Fruit fly (Drosophila melanogaster): ENCODE data around the gene CG31103.
A peak's percentile ranks its signal among the peaks of the same experiment; 100 is the strongest.

CG31103 gene

DNA sequence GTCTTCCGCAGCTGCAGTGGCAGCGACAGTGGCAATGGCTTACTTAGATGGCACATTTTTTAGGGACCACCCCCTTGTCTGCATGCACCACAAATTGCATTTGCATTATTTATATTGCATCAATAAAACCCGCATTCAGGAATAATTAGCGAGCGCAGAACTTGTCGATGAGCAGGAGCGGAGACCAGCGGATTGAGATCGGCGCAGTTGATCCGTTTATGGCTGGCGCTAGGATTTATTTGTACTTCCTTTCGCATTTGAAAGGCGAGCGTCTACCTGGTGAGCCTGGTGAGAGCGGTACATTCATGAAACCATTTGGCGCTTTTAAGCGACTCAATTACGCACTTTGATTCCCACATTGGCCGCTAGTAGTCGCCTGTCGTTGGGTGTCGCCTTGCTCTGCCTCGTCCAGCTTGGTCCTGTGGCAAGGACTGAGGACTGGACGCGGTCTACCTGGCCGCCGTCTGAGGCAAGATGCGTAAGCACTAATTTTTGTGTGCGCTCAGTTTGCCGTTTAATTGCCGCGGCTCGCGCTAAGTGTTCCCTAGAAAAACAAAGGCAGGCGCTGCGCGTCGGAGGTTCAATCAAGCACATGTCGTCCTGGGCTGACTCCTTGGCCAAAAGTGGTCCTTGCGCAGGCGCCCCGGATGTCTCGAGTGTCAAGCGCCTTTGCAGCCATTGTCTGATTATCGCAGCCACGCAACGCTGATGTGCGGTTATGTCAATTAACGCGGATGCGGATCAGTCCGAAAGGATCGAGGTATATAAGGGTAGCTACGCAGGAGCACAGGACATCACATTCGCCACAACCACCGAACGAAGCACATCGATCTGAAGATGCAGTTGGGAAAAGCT lies 24.2 kb upstream of the CG31103 start, which contains the start of gene CG13653:
Gene CG13653, plus strand, starts transcription at position 805 of the 855 bp plus-strand sequence.
- no peak for TF ChIP-seq EcR (GFP tag; optimal IDR thresholded peaks at IDR 0.05)
- no peak for TF ChIP-seq psq (optimal IDR thresholded peaks at IDR 0.05)
- TF ChIP-seq CG8478 (optimal IDR thresholded peaks at IDR 0.05): no peak
- no peak for TF ChIP-seq pan (optimal IDR thresholded peaks at IDR 0.05)
- no peak for TF ChIP-seq usp (GFP tag; optimal IDR thresholded peaks at IDR 0.05)
- no peak for TF ChIP-seq Dll (optimal IDR thresholded peaks at IDR 0.05)

DNA sequence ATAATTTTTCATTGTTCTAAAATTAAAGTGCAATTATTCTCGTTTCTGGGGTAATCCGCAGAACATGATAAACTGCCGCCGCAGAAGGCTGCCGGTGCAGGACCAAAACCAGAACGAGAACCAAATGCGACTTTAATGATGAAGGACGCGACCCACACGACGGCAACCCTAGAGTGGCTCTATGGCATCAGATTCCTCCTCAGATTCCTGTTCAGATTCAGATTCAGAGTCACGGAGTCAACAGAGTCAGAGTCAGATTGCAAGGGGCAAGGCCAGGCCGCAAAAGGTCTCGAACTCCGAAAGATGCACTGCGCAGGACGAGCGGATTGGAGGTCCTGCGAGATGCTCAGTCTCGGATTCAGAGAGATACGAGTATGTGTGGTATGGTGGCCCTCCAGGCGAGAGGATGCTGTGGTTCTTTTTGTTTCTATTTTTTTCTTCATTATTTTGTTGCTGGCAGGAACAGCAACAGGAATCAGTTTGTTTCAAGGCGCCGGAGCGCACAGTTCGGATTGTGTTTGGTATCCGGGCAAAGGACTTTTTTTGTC lies 19.7 kb upstream of the CG31103 start, which contains the start of gene CG13654:
Gene CG13654, plus strand, starts transcription at position 498 of the 548 bp plus-strand sequence.
- TF ChIP-seq EcR (GFP tag; optimal IDR thresholded peaks at IDR 0.05): no peak
- no peak for TF ChIP-seq CG8478 (optimal IDR thresholded peaks at IDR 0.05)
- no peak for TF ChIP-seq Dll (optimal IDR thresholded peaks at IDR 0.05)
- TF ChIP-seq psq (optimal IDR thresholded peaks at IDR 0.05): no peak
- TF ChIP-seq usp (GFP tag; optimal IDR thresholded peaks at IDR 0.05): no peak
- TF ChIP-seq pan (optimal IDR thresholded peaks at IDR 0.05): no peak

DNA sequence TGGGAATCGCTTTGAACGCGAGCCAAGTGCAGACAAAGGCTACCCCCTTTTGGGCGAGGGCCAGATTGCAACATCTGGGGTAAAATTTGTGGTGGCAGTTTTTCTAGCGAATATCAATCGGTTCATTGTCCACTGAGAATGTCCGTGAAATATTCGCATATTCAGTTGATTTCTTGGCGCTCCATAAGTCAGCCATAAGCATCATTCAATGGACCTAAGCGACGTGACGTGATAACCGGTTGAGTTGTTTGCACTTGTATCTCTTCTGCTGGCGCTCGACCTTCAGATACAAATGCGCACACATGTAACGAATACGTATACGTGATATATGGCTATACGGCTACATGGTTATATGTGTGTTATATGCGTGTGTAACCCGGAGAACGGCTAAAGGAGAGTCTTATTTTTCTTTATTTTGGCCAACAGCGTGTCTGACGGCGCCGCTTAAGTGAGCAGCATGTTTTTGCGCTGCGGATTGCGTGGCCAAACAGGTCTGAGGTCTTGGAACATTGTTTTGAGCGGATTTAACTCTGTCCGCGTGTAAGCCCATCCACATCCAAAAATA lies 13.6 kb upstream of the CG31103 start:
- no peak for TF ChIP-seq Dll (optimal IDR thresholded peaks at IDR 0.05)
- TF ChIP-seq usp (GFP tag; optimal IDR thresholded peaks at IDR 0.05): no peak
- TF ChIP-seq CG8478 (optimal IDR thresholded peaks at IDR 0.05): no peak
- TF ChIP-seq pan (optimal IDR thresholded peaks at IDR 0.05): no peak
- peak in 1 of 2 experiments; percentile 52 for TF ChIP-seq EcR (GFP tag; optimal IDR thresholded peaks at IDR 0.05)
- TF ChIP-seq psq (optimal IDR thresholded peaks at IDR 0.05): no peak

DNA sequence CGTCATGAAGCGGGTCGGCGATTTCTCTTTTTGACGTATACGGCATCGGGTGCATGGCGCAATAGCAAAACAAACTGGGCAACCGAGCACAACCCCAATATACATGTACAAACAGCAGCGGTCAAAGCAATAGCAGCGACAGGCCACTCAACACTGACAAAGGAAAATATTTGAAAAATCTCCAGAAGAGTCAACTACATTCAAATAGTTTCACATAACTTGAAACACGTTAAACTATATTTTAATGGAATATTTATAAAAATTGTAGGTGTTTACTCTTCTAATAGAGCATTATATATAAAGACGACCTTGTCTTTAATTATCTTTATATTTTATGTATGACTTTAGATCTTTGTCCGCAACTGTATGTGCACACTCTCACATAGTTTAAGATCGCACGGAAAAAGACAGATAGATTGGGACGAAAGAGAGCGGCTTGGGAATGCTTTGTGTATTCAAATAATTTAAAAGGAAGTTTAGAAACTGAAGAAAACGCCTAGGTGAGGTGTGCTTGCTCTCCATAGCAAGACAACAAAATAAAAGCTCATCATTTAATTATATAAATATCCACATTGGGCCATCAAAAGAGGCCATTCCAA lies 11.6 kb upstream of the CG31103 start:
- TF ChIP-seq pan (optimal IDR thresholded peaks at IDR 0.05): no peak
- no peak for TF ChIP-seq psq (optimal IDR thresholded peaks at IDR 0.05)
- no peak for TF ChIP-seq CG8478 (optimal IDR thresholded peaks at IDR 0.05)
- no peak for TF ChIP-seq EcR (GFP tag; optimal IDR thresholded peaks at IDR 0.05)
- TF ChIP-seq usp (GFP tag; optimal IDR thresholded peaks at IDR 0.05): no peak
- TF ChIP-seq Dll (optimal IDR thresholded peaks at IDR 0.05): no peak

DNA sequence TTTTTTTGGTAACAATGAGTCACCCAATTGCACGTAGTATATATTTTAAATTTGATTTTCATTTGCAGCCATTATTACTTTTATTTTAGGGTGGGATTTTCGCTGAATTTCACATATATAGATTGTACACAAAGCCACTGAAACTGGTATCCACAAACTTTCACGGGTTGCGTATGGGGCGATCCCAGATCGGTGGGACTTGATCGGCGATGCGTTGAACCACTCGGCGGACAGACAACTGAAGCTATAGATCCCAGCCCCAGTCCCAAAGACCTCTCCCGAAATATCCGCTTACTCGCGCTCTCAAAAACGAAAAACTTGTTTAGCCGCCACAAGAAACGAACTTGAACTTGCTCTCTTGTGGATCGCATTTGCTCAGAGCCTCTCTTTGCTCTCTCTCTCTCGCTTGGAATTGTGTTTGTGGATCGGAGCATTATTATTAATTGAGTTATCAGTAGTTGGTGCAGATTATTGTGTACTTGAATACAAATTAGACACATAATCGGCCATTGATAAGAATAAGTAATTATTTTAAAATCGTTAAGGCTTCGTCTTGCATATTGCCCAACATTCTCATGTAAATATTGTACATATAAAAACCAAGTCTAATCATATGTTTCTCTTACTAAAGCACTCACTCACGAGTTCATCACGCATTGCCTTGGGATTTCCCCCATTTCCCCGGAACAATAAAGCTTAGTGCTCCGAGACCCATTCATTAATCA lies 10.9 kb upstream of the CG31103 start, which contains the start of gene Cad96Ca:
Gene Cad96Ca, minus strand, starts transcription at position 242 of the 725 bp plus-strand sequence.
- TF ChIP-seq Dll (optimal IDR thresholded peaks at IDR 0.05): no peak

DNA sequence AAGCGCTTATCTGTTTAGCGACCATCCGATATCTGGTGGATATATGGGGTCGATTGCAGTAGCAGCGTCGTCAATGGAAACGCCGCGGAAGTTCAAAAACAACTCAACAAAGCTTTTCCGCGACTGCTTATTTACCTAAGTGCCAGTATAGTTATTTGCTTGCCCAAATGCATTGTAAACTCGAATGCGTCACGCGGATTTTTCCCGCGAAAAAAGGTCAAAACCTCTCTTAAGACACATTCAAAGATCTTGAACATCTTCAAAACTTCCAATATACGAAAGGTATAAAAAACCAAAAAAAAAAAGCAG lies 10.4 kb upstream of the CG31103 start:
- no peak for TF ChIP-seq usp (GFP tag; optimal IDR thresholded peaks at IDR 0.05)
- no peak for TF ChIP-seq EcR (GFP tag; optimal IDR thresholded peaks at IDR 0.05)
- TF ChIP-seq Dll (optimal IDR thresholded peaks at IDR 0.05): no peak
- no peak for TF ChIP-seq pan (optimal IDR thresholded peaks at IDR 0.05)
- no peak for TF ChIP-seq CG8478 (optimal IDR thresholded peaks at IDR 0.05)
- TF ChIP-seq psq (optimal IDR thresholded peaks at IDR 0.05): no peak

DNA sequence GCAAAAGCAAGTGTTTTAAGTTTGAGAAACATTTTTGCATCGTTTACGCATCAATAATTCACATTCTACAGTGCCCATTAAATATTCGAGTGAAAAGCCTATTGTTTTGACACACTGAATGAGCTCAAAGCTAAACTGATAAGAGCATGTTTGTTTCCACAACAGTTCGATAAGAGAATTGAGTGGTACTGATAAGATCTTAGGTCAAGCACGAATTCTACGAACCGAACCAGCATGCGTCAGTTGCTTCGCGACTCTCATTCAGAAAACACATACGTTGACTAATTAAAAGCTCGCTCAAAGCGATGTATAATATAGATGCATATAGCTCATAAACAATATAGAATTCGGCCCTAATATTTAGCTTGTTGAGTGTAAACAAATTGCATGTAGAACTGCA lies 9.9 kb upstream of the CG31103 start:
- TF ChIP-seq psq (optimal IDR thresholded peaks at IDR 0.05) (no peak), usp (GFP tag; optimal IDR thresholded peaks at IDR 0.05) (no peak), EcR (GFP tag; optimal IDR thresholded peaks at IDR 0.05) (no peak)

DNA sequence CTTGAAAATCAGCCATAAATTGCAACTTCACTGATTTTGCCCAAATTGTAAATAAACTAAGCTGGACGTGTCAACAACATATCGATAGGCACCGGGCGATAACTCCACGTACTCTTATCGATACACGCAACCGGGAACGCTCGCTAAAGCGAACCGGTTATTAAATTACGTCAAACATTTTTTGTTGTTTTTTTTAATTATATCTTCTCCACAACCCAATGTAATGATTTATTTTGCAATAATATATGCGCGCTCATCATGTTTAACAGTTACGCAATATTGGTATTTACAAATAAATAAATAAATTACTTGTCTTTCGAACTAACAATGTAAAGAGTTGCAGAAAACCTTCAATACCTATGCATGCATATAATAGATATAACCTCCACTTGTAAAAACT lies 4.0 kb upstream of the CG31103 start, which contains the start of gene Saysd1:
Gene Saysd1, minus strand, starts transcription at position 66 of the 400 bp plus-strand sequence.
- TF ChIP-seq CG8478 (optimal IDR thresholded peaks at IDR 0.05) (no peak), psq (optimal IDR thresholded peaks at IDR 0.05) (no peak), Dll (optimal IDR thresholded peaks at IDR 0.05) (no peak), pan (optimal IDR thresholded peaks at IDR 0.05) (no peak), EcR (GFP tag; optimal IDR thresholded peaks at IDR 0.05) (no peak), usp (GFP tag; optimal IDR thresholded peaks at IDR 0.05) (no peak)

DNA sequence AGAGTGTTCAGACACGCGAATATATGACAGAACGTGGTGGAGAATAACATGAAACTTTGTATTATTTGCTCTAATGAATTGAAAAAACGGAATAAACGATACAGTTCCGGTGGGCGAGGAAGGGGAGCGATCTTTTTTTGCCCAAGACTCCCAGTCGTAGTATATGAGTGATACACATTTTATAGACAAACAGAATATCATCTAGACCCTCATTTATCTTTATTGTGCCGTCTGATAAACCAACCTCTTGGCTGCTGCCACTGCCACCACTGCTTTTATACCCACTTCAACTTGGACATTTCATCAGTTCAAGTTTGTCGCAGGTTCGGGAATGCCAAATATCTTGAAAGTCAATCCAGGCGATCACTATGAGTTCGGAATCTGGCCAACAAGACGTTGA lies 3.1 kb upstream of the CG31103 start, which contains the start of gene CG31106:
Gene CG31106, plus strand, starts transcription at position 301 of the 400 bp plus-strand sequence.
- TF ChIP-seq psq (optimal IDR thresholded peaks at IDR 0.05) (no peak), pan (optimal IDR thresholded peaks at IDR 0.05) (no peak), EcR (GFP tag; optimal IDR thresholded peaks at IDR 0.05) (no peak), usp (GFP tag; optimal IDR thresholded peaks at IDR 0.05) (no peak), Dll (optimal IDR thresholded peaks at IDR 0.05) (no peak), CG8478 (optimal IDR thresholded peaks at IDR 0.05) (no peak)

DNA sequence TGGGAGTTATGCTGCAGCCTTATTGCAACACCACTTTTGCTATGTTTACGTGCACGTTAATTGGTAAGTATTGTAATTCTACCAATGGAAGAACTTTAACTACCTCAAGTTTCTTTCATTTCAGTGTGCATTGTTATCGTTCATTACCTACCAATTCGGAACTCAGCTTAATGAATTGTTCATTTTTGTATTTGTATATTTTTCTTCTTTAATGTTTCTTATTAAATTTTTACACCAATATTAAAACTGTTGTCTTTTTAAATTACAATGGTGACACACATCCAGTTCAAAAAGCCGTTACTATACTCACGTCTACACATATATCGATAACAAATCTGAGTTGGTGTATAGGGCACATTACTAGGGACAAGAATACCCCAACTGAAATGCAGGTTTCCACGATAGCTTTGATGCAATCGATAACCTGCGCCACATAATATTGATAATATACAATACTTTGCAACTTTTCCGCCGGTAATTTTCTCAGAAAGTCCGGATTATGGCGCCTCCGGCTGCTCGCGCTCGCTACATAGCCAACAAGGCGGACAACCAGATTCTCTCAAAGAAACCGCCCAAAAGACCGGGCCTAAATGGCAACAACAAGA lies 2.2 kb downstream of the CG31103 start, which contains the start of gene Alg9:
Gene Alg9, plus strand, starts transcription at position 387 of the 605 bp plus-strand sequence.
- no peak for TF ChIP-seq usp (GFP tag; optimal IDR thresholded peaks at IDR 0.05)
- TF ChIP-seq Dll (optimal IDR thresholded peaks at IDR 0.05): no peak
- no peak for TF ChIP-seq pan (optimal IDR thresholded peaks at IDR 0.05)
- no peak for TF ChIP-seq EcR (GFP tag; optimal IDR thresholded peaks at IDR 0.05)
- TF ChIP-seq CG8478 (optimal IDR thresholded peaks at IDR 0.05): no peak
- TF ChIP-seq psq (optimal IDR thresholded peaks at IDR 0.05): no peak

DNA sequence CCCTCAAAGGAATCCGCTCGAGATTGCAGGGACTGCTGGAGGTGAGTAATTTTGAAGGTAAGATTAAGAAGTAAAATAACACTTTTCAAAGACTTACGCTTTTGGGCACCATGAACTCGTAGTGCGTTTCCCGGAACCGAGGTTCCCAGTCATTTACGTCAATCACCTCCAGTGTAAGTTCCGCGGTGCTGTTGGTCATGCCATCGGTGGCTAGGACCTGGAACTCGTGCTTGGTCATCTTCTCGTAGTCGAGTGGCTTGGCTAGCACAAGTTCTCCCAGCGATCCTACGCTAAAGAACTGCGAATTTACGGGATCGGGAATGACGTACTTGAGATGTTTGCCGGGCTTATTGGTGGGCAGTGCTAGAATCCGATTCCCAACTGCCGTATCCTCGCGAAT lies 6.4 kb downstream of the CG31103 start:
- TF ChIP-seq EcR (GFP tag; optimal IDR thresholded peaks at IDR 0.05) (no peak), pan (optimal IDR thresholded peaks at IDR 0.05) (no peak), Dll (optimal IDR thresholded peaks at IDR 0.05) (no peak), psq (optimal IDR thresholded peaks at IDR 0.05) (no peak), CG8478 (optimal IDR thresholded peaks at IDR 0.05) (no peak), usp (GFP tag; optimal IDR thresholded peaks at IDR 0.05) (no peak)
